Worm (Caenorhabditis elegans) whole organism, L2 larva: ENCODE data around the gene C01B10.44.

ENCODE experiments used
- C34F6.9 ChIP-seq: fragments of 150-350 bp; optimal IDR thresholded peaks from 2 replicates; lab custom pipeline; 2014; ENCODE audit warnings: missing biosample characterization, missing genetic modification characterization
- ZK546.5 ChIP-seq: sonication (generic microtip); optimal IDR thresholded peaks from 2 replicates; lab custom pipeline; 2017; ENCODE audit warnings: missing biosample characterization, missing genetic modification characterization
- fos-1 ChIP-seq: fragments of 150-350 bp; optimal IDR thresholded peaks from 2 replicates; lab custom pipeline; 2014; ENCODE audit warnings: missing biosample characterization, missing genetic modification characterization
- lin-13 ChIP-seq: fragments of 150-350 bp; optimal IDR thresholded peaks from 2 replicates; lab custom pipeline; 2014; ENCODE audit warnings: missing biosample characterization, missing genetic modification reagents, missing genetic modification characterization
- lin-39 ChIP-seq: fragments of 150-350 bp; optimal IDR thresholded peaks from 2 replicates; lab custom pipeline; 2014; ENCODE audit warnings: missing biosample characterization, missing genetic modification reagents, missing genetic modification characterization
- mab-5 ChIP-seq: fragments of 150-350 bp; optimal IDR thresholded peaks from 2 replicates; lab custom pipeline; 2014; ENCODE audit warnings: missing biosample characterization, missing genetic modification characterization
- nhr-12 ChIP-seq: fragments of 150-350 bp; optimal IDR thresholded peaks from 2 replicates; lab custom pipeline; 2014; ENCODE audit warnings: missing biosample characterization, missing genetic modification characterization
- nhr-21 ChIP-seq: fragments of 150-350 bp; optimal IDR thresholded peaks from 2 replicates; lab custom pipeline; 2014; ENCODE audit warnings: missing biosample characterization, missing genetic modification characterization
- nhr-23 ChIP-seq: fragments of 150-350 bp; optimal IDR thresholded peaks from 2 replicates; lab custom pipeline; 2014; ENCODE audit warnings: missing biosample characterization, missing genetic modification reagents, missing genetic modification characterization
- nhr-237 ChIP-seq: fragments of 150-350 bp; optimal IDR thresholded peaks from 2 replicates; lab custom pipeline; 2014; ENCODE audit warnings: missing biosample characterization, missing genetic modification characterization
- nhr-6 ChIP-seq: fragments of 150-350 bp; optimal IDR thresholded peaks from 2 replicates; lab custom pipeline; 2014; ENCODE audit warnings: missing biosample characterization, missing genetic modification characterization
- skn-1 ChIP-seq: sonication (generic microtip); optimal IDR thresholded peaks from 2 replicates; lab custom pipeline; 2017; ENCODE audit warnings: missing biosample characterization, missing genetic modification characterization
- unc-62 ChIP-seq: fragments of 150-350 bp; optimal IDR thresholded peaks from 2 replicates; lab custom pipeline; 2014; ENCODE audit warnings: missing biosample characterization, missing genetic modification reagents, missing genetic modification characterization
- ztf-4 ChIP-seq: fragments of 150-350 bp; optimal IDR thresholded peaks from 2 replicates; lab custom pipeline; 2014; ENCODE audit warnings: missing biosample characterization, missing genetic modification characterization

ce11 chrIV:6667898-6668297, 44.4 kb downstream of the C01B10.44 start, which contains the start of gene Y73B6A.1:
- no peak for TF ChIP-seq nhr-23 (tag; lab: Kevin White, UChicago)
- no peak for TF ChIP-seq lin-39 (tag; lab: Kevin White, UChicago)
- no peak for TF ChIP-seq C34F6.9 (tag; lab: Kevin White, UChicago)
- TF ChIP-seq fos-1 (tag; lab: Kevin White, UChicago) = no peak
- no peak for TF ChIP-seq nhr-12 (tag; lab: Kevin White, UChicago)
- TF ChIP-seq skn-1 (tag; lab: Kevin White, UChicago) = no peak
- no peak for TF ChIP-seq nhr-237 (tag; lab: Kevin White, UChicago)
- TF ChIP-seq lin-13 (GFP tag; lab: Kevin White, UChicago) = no peak
- no peak for TF ChIP-seq ZK546.5
- no peak for TF ChIP-seq nhr-21
- no peak for TF ChIP-seq ztf-4 (tag; lab: Kevin White, UChicago)
- no peak for TF ChIP-seq mab-5 (tag; lab: Kevin White, UChicago)
- TF ChIP-seq nhr-6 = no peak
- TF ChIP-seq unc-62 = no peak
